Fruit fly (Drosophila melanogaster): ENCODE results near the gene CG32214.
"Not testable (repeated sequence)": the region's sequence is repeated elsewhere in the genome, so short reads cannot be mapped to it uniquely, and the experiment has no call there.

CG32214 gene

dm6 chr3L:19466979-19467378 lies at the start of gene CG32214, which contains the start of gene CG14096:
Gene CG32214 (plus strand): TSS chr3L:19467346.
Gene CG14096 (minus strand): TSS chr3L:19467079.
- not testable (repeated sequence) for TF ChIP-seq CG8478, CTCF (optimal IDR thresholded peaks at IDR 0.05)

dm6 chr3L:19442239-19442638 lies 24.9 kb upstream of the CG32214 start:
- no peak for TF ChIP-seq CTCF (optimal IDR thresholded peaks at IDR 0.05)
- TF ChIP-seq CG8478 (optimal IDR thresholded peaks at IDR 0.05) = no peak

dm6 chr3L:19444092-19444491 lies 23.1 kb upstream of the CG32214 start:
- TF ChIP-seq CTCF (optimal IDR thresholded peaks at IDR 0.05) = no peak
- no peak for TF ChIP-seq CG8478 (optimal IDR thresholded peaks at IDR 0.05)

dm6 chr3L:19446394-19447349 lies 20.5 kb upstream of the CG32214 start, which contains the start of the genes CG33062 and Chd3:
Gene CG33062 (minus strand): TSS chr3L:19446444.
Gene Chd3 (plus strand): TSS chr3L:19447173.
- TF ChIP-seq CTCF (optimal IDR thresholded peaks at IDR 0.05) (no peak), CG8478 (optimal IDR thresholded peaks at IDR 0.05) (no peak)

- TF ChIP-seq CG8478 (optimal IDR thresholded peaks at IDR 0.05) (no peak), CTCF (optimal IDR thresholded peaks at IDR 0.05) (no peak)
Measured at dm6 chr3L:19464659-19465058, 2.5 kb upstream of the CG32214 start, which contains the start of gene CG14095. Gene CG14095 (minus strand): TSS chr3L:19464759.

dm6 chr3L:19472128-19472527 lies 5.0 kb downstream of the CG32214 start, which contains the start of the genes 825-Oak and CG12519:
Gene 825-Oak (minus strand): TSS chr3L:19472228.
Gene CG12519 (plus strand): TSS chr3L:19472491.
- TF ChIP-seq CTCF, CG8478 (optimal IDR thresholded peaks at IDR 0.05): not testable (repeated sequence)

- not testable (repeated sequence) for TF ChIP-seq CG8478, CTCF (optimal IDR thresholded peaks at IDR 0.05)
Measured at dm6 chr3L:19475478-19475877, 8.3 kb downstream of the CG32214 start, which contains the start of the genes CG18294 and CG32213. Gene CG18294 (minus strand): TSS chr3L:19475578. Gene CG32213 (plus strand): TSS chr3L:19475839.

- TF ChIP-seq CTCF (optimal IDR thresholded peaks at IDR 0.05) = no peak
- no peak for TF ChIP-seq CG8478 (optimal IDR thresholded peaks at IDR 0.05)
Measured at dm6 chr3L:19481209-19481608, 14.1 kb downstream of the CG32214 start.

dm6 chr3L:19482014-19482413 lies 14.9 kb downstream of the CG32214 start:
- no peak for TF ChIP-seq CTCF (optimal IDR thresholded peaks at IDR 0.05)
- no peak for TF ChIP-seq CG8478 (optimal IDR thresholded peaks at IDR 0.05)

- no peak for TF ChIP-seq CTCF (optimal IDR thresholded peaks at IDR 0.05)
- no peak for TF ChIP-seq CG8478 (optimal IDR thresholded peaks at IDR 0.05)
Measured at dm6 chr3L:19483007-19483406, 15.9 kb downstream of the CG32214 start.

- TF ChIP-seq CTCF (optimal IDR thresholded peaks at IDR 0.05) (no peak), CG8478 (optimal IDR thresholded peaks at IDR 0.05) (no peak)
Measured at dm6 chr3L:19486398-19486797, 19.3 kb downstream of the CG32214 start, which contains the start of gene brv1. Gene brv1 (minus strand): TSS chr3L:19486498.

- not testable (repeated sequence) for TF ChIP-seq CG8478, CTCF (optimal IDR thresholded peaks at IDR 0.05)
Measured at dm6 chr3L:19487260-19487659, 20.1 kb downstream of the CG32214 start, which contains the start of gene CG32212. Gene CG32212 (plus strand): TSS chr3L:19487560.

- TF ChIP-seq CG8478 (optimal IDR thresholded peaks at IDR 0.05) (no peak), CTCF (optimal IDR thresholded peaks at IDR 0.05) (no peak)
Measured at dm6 chr3L:19494954-19495353, 27.8 kb downstream of the CG32214 start.

dm6 chr3L:19495991-19496588 lies 28.9 kb downstream of the CG32214 start:
- TF ChIP-seq CG8478 (optimal IDR thresholded peaks at IDR 0.05) (no peak), CTCF (optimal IDR thresholded peaks at IDR 0.05) (no peak)

dm6 chr3L:19496600-19496999 lies 29.5 kb downstream of the CG32214 start:
- TF ChIP-seq CTCF (optimal IDR thresholded peaks at IDR 0.05) = no peak
- TF ChIP-seq CG8478 (optimal IDR thresholded peaks at IDR 0.05) = no peak
